Fruit fly (Drosophila melanogaster): Measurements from ENCODE around the gene CG13288.
A peak's percentile ranks its signal among the peaks of the same experiment; 100 is the strongest.

Gene CG13288

DNA sequence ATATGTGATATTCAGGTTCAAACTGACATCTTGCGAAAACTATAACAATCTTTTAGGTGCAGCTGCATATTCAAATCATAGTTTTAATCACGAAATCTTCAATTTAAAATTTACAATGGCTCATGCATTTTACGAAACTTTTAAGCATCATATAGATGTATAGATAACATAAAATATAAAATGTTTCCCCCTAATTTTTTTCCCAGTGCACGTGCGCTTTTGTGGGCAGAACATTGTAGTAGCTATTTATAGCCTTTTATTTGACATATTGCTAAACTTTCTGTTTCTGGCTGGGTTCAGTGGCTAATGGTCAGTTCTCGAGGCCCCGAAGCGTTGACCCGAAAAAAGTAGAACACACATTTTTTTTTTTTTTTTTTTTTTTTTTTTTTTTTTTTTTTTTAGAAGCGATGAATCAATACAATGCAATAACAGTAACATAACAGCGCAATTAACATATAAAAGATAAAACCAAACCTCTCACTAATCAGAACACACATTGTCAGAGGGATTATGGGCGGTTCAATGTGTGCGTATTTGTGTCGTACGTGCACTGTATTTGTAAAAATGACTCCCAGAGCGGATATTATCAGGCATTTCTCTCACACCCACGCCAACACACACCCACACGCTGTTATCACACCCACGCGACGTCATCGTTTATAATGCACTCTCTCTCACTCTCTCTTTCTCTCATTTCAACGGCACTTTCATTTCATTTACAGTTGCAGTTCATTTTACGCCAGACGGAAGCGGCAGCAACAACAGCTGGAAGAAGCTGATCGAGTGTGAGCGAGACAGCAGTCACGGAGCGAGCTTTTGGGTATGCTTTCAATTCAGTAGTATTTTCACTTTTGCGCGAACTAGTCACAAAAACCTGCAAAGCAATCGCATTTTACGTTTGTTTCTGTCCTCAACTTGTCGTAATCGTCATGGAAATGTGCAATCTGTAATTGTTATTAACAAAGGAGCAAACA, 19.1 kb downstream of the CG13288 start (continued):
- TF ChIP-seq Bgb (GFP tag; IDR thresholded peaks at IDR 0.05; ENCODE audit: partially characterized antibody) = no peak; the same call in 1 of the 2 replicates
- TF ChIP-seq chif (GFP tag; optimal IDR thresholded peaks at IDR 0.05) = peak in 1 of 2 experiments; percentile 34
- no peak; the same call in 2 of the 3 replicates for TF ChIP-seq otp (GFP tag; IDR thresholded peaks at IDR 0.05)
- TF ChIP-seq GATAe (GFP tag; conservative IDR thresholded peaks at IDR 0.05) = no peak
- no peak for TF ChIP-seq corto (GFP tag; optimal IDR thresholded peaks at IDR 0.05)
- 0 out of 2 replicates have a peak, but pooled peaks have one; percentile 33 for TF ChIP-seq sna (GFP tag; IDR thresholded peaks at IDR 0.05; ENCODE audit: partially characterized antibody)
- TF ChIP-seq CG4730 (GFP tag; IDR thresholded peaks at IDR 0.05) = no peak
- TF ChIP-seq ci (GFP tag; IDR thresholded peaks at IDR 0.05) = peak; percentile 64; the same call in 2 of the 3 replicates
- peak; percentile 58 for TF ChIP-seq CG13424 (tag; optimal IDR thresholded peaks at IDR 0.05)
- TF ChIP-seq trh (GFP tag; optimal IDR thresholded peaks at IDR 0.05) = no peak
- TF ChIP-seq CG7987 (GFP tag; optimal IDR thresholded peaks at IDR 0.05) = peak; percentile 13
- peak; percentile 36 for TF ChIP-seq CG4424 (GFP tag; optimal IDR thresholded peaks at IDR 0.05)
- no peak for TF ChIP-seq Tbp (GFP tag; optimal IDR thresholded peaks at IDR 0.05)
- TF ChIP-seq ind (GFP tag; optimal IDR thresholded peaks at IDR 0.05) = peak; percentile 14
- TF ChIP-seq C15 (GFP tag; IDR thresholded peaks at IDR 0.05) = no peak
- no peak for TF ChIP-seq slp2 (GFP tag; optimal IDR thresholded peaks at IDR 0.05)
- no peak for TF ChIP-seq croc (GFP tag; conservative IDR thresholded peaks at IDR 0.05)
- no peak for TF ChIP-seq nerfin-1 (tag; optimal IDR thresholded peaks at IDR 0.05)
- TF ChIP-seq Ada2b (GFP tag; IDR thresholded peaks at IDR 0.05) = 0 out of 2 replicates have a peak, but pooled peaks have one; percentile 10
- peak; percentile 14 for TF ChIP-seq CG1233 (GFP tag; optimal IDR thresholded peaks at IDR 0.05)
- peak; percentile 35 for TF ChIP-seq Atf-2 (GFP tag; optimal IDR thresholded peaks at IDR 0.05)
- no peak for TF ChIP-seq CG4617 (GFP tag; optimal IDR thresholded peaks at IDR 0.05; ENCODE audit: borderline replicate concordance)
- peak; percentile 10 for TF ChIP-seq pnt (GFP tag; optimal IDR thresholded peaks at IDR 0.05)
- TF ChIP-seq CG14050 (GFP tag; IDR thresholded peaks at IDR 0.05) = peak; percentile 28; the same call in 2 of the 3 replicates
- TF ChIP-seq Spps (tag; optimal IDR thresholded peaks at IDR 0.05) = peak; percentile 25
- TF ChIP-seq chm (GFP tag; IDR thresholded peaks at IDR 0.05) = no peak
- TF ChIP-seq CG8944 (GFP tag; optimal IDR thresholded peaks at IDR 0.05) = peak; percentile 36
- peak; percentile 57 for TF ChIP-seq Xbp1 (GFP tag; optimal IDR thresholded peaks at IDR 0.05)
- peak; percentile 5 for TF ChIP-seq CG12744 (GFP tag; optimal IDR thresholded peaks at IDR 0.05)
- peak; percentile 35 for TF ChIP-seq Hr3 (GFP tag; optimal IDR thresholded peaks at IDR 0.05)
- TF ChIP-seq sens (GFP tag) = peak; percentile 85
- no peak for TF ChIP-seq cad (GFP tag; optimal IDR thresholded peaks at IDR 0.05)
- TF ChIP-seq CG11093 (GFP tag; IDR thresholded peaks at IDR 0.05) = no peak
- TF ChIP-seq hbn (GFP tag; IDR thresholded peaks at IDR 0.05; ENCODE audit: partially characterized antibody) = no peak
- peak; percentile 63 for TF ChIP-seq CG18262 (tag; optimal IDR thresholded peaks at IDR 0.05)
- TF ChIP-seq dmrt11E (tag; optimal IDR thresholded peaks at IDR 0.05) = peak; percentile 25
- peak; percentile 22; the same call in 1 of the 2 replicates for TF ChIP-seq vvl (GFP tag; IDR thresholded peaks at IDR 0.05)
- TF ChIP-seq schlank (tag; optimal IDR thresholded peaks at IDR 0.05) = no peak
- TF ChIP-seq abd-A (tag; optimal IDR thresholded peaks at IDR 0.05) = peak; percentile 16
- TF ChIP-seq pho (GFP tag; optimal IDR thresholded peaks at IDR 0.05) = no peak
- TF ChIP-seq Ets65A (GFP tag) = no peak
- TF ChIP-seq CG34376 (GFP tag; optimal IDR thresholded peaks at IDR 0.05) = no peak
- no peak for TF ChIP-seq Sin3A (optimal IDR thresholded peaks at IDR 0.05)
- TF ChIP-seq CG5245 (GFP tag; optimal IDR thresholded peaks at IDR 0.05) = no peak
- TF ChIP-seq CG9437 (GFP tag; optimal IDR thresholded peaks at IDR 0.05) = peak; percentile 54
- TF ChIP-seq fu2 (GFP tag; optimal IDR thresholded peaks at IDR 0.05) = peak; percentile 1
- TF ChIP-seq CG6854 (GFP tag; optimal IDR thresholded peaks at IDR 0.05) = no peak
- TF ChIP-seq CG12942 (GFP tag; optimal IDR thresholded peaks at IDR 0.05) = peak; percentile 48
- no peak for TF ChIP-seq nerfin-2 (GFP tag; IDR thresholded peaks at IDR 0.05; ENCODE audit: partially characterized antibody)
